Worm (Caenorhabditis elegans) whole organism, late embryonic: Measurements from ENCODE around the gene C47E8.4.

ENCODE experiments used
- ahr-1 ChIP-seq: sonication (generic microtip); optimal IDR thresholded peaks from 2 replicates; lab custom pipeline; 2016; ENCODE audit warnings: missing genetic modification characterization, missing compliant biosample characterization
- ama-1 ChIP-seq: fragments of 150-350 bp; optimal IDR thresholded peaks from 2 replicates; lab custom pipeline; 2014
- ceh-2 ChIP-seq: sonication (generic microtip); optimal IDR thresholded peaks from 2 replicates; lab custom pipeline; 2016; ENCODE audit warnings: missing genotype, missing genetic modification characterization, missing compliant biosample characterization
- eyg-1 ChIP-seq: sonication (generic microtip); optimal IDR thresholded peaks from 2 replicates; lab custom pipeline; 2016; ENCODE audit warnings: missing genotype, missing genetic modification characterization, missing compliant biosample characterization
- fkh-10 ChIP-seq: fragments of 150-350 bp; optimal IDR thresholded peaks from 2 replicates; lab custom pipeline; 2014; ENCODE audit warnings: missing biosample characterization, missing genetic modification reagents, missing genetic modification characterization
- hlh-30 ChIP-seq: sonication (generic microtip); optimal IDR thresholded peaks from 2 replicates; lab custom pipeline; 2017; ENCODE audit warnings: antibody characterized with exemption, missing genetic modification characterization, missing compliant biosample characterization; ENCODE audit not compliant: insufficient read depth
- nfya-1 ChIP-seq: sonication (generic microtip); optimal IDR thresholded peaks from 2 replicates; lab custom pipeline; 2017; ENCODE audit warnings: missing genetic modification characterization, mild to moderate bottlenecking, missing compliant biosample characterization, antibody characterized with exemption, moderate library complexity
- pha-4 ChIP-seq: fragments of 150-350 bp; optimal IDR thresholded peaks from 2 replicates; lab custom pipeline; 2018; ENCODE audit warnings: missing biosample characterization, missing genetic modification reagents, missing genetic modification characterization
- pros-1 ChIP-seq: fragments of 150-350 bp; optimal IDR thresholded peaks from 2 replicates; lab custom pipeline; 2014; ENCODE audit warnings: missing biosample characterization, missing genetic modification reagents, missing genetic modification characterization
- ref-2 ChIP-seq: sonication (generic microtip); optimal IDR thresholded peaks from 2 replicates; lab custom pipeline; 2016; ENCODE audit warnings: missing genetic modification characterization, missing compliant biosample characterization
- sox-4 ChIP-seq: sonication (generic microtip); optimal IDR thresholded peaks from 2 replicates; lab custom pipeline; 2017; ENCODE audit warnings: mild to moderate bottlenecking, missing genetic modification characterization, inconsistent platforms, missing compliant biosample characterization
- tbx-2 ChIP-seq: sonication (generic microtip); optimal IDR thresholded peaks from 2 replicates; lab custom pipeline; 2016; ENCODE audit warnings: missing genetic modification characterization, missing compliant biosample characterization

- TF ChIP-seq fkh-10 (GFP tag; lab: Kevin White, UChicago), result no peak
- no peak for TF ChIP-seq eyg-1 (tag; lab: Kevin White, UChicago)
- TF ChIP-seq hlh-30 (tag; lab: Kevin White, UChicago), result no peak
- TF ChIP-seq sox-4 (tag; lab: Kevin White, UChicago), result no peak
- TF ChIP-seq tbx-2 (tag; lab: Kevin White, UChicago), result no peak
- no peak for TF ChIP-seq ceh-2 (tag; lab: Kevin White, UChicago)
- TF ChIP-seq nfya-1 (tag; lab: Kevin White, UChicago), result no peak
- no peak for TF ChIP-seq pros-1 (tag; lab: Kevin White, UChicago)
- TF ChIP-seq pha-4 (tag; lab: Kevin White, UChicago), result no peak
- TF ChIP-seq ref-2 (tag; lab: Kevin White, UChicago), result no peak
- no peak for TF ChIP-seq ahr-1 (tag; lab: Kevin White, UChicago)
- TF ChIP-seq ama-1 (lab: Kevin White, UChicago), result no peak
Observed at ce11 chrV:14640769-14641168, 44.5 kb downstream of the C47E8.4 start, which contains the start of gene C54G10.1.
